Worm (Caenorhabditis elegans): ENCODE results near the gene dph-1.

The dph-1 gene

ce11 chrIII:3706586-3706985 is at the start of gene dph-1:
TSS of gene dph-1 (plus strand) at chrIII:3706886.
- TF ChIP-seq unc-62 (GFP tag; optimal IDR thresholded peaks at IDR 0.05): no peak

ce11 chrIII:3657479-3657878 is 49.2 kb upstream of the dph-1 start, which contains the start of gene C46F11.5:
TSS of gene C46F11.5 (minus strand) at chrIII:3657606.
- TF ChIP-seq unc-62 (GFP tag; optimal IDR thresholded peaks at IDR 0.05): no peak

- TF ChIP-seq unc-62 (GFP tag; optimal IDR thresholded peaks at IDR 0.05): no peak
Observed at ce11 chrIII:3664224-3664623, 42.5 kb upstream of the dph-1 start, which contains the start of gene C46F11.4. TSS of gene C46F11.4 (minus strand) at chrIII:3664304.

DNA sequence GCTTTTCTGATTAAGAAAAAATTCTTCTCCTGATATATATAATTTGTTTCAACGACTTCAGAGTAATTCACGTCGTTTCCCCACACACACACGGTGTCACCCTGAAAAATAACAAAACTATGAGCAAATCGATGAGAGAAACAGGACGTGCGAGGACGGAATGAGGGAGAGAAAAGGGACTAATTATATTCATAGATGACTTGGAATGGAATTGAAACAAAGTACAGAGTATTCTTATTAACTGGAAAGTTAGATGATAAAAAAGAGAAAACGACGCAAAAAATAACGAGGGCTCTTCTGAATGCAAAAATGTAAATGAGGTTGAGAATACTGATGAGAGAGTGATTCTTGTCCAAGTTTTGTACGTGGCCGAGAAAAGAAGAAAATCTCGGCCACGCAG is 36.4 kb upstream of the dph-1 start, which contains the start of gene C46F11.6:
TSS of gene C46F11.6 (minus strand) at position 101 of the 400 bp plus-strand sequence.
- TF ChIP-seq unc-62 (GFP tag; optimal IDR thresholded peaks at IDR 0.05): no peak

- no peak for TF ChIP-seq unc-62 (GFP tag; optimal IDR thresholded peaks at IDR 0.05)
Observed at ce11 chrIII:3670984-3671383, 35.7 kb upstream of the dph-1 start.

DNA sequence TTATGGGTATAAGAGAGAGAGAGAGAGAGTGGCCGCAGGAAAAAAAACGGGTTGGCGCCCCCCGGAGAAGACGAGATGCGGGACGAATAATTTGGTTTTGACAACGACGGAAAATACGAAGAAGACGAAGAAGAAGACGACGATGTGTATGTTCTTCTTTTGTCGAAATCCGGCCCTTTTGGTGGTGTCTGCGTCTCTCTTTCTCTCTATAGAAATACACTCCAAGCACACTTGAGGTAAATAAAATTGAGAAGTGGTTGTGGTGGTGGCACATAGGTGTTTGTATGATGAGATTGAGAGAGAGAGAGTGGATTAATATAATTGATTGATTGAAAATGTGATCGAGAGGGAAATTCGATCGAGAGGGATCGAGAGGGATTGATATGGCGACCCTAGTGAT is 33.8 kb upstream of the dph-1 start:
- TF ChIP-seq unc-62 (GFP tag; optimal IDR thresholded peaks at IDR 0.05): no peak

ce11 chrIII:3674149-3674548 is 32.5 kb upstream of the dph-1 start:
- no peak for TF ChIP-seq unc-62 (GFP tag; optimal IDR thresholded peaks at IDR 0.05)

- TF ChIP-seq unc-62 (GFP tag; optimal IDR thresholded peaks at IDR 0.05): no peak
Observed at ce11 chrIII:3675480-3675879, 31.2 kb upstream of the dph-1 start.

ce11 chrIII:3677378-3677777 is 29.3 kb upstream of the dph-1 start:
- TF ChIP-seq unc-62 (GFP tag; optimal IDR thresholded peaks at IDR 0.05): no peak

ce11 chrIII:3679083-3679482 is 27.6 kb upstream of the dph-1 start:
- no peak for TF ChIP-seq unc-62 (GFP tag; optimal IDR thresholded peaks at IDR 0.05)

ce11 chrIII:3681351-3681938 is 25.2 kb upstream of the dph-1 start:
- TF ChIP-seq unc-62 (GFP tag; optimal IDR thresholded peaks at IDR 0.05): no peak

DNA sequence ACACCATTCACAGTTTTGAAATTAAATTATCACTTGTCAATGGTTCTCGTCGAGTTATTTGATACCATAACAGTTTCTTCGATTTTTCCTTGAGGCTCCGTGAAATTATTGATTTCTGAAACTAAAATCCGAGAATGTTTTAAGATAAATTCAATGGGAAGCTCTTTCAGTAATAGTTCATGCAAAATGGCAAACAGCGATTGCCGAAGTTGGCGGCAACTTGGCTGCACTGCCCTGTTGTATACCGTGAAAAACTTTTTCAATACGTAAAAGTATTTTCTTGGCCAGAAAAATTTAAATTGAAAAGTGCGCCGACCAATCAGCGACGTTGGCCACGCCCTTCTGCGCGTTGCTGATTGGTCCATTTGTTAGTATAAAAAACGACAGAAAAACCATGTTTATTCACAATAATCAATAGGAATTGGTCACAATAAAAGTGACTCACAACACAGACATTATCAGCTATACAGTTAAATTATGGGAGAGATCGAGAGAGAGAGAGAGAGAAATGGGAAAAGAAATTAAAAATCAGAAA is 23.8 kb upstream of the dph-1 start:
- no peak for TF ChIP-seq unc-62 (GFP tag; optimal IDR thresholded peaks at IDR 0.05)

ce11 chrIII:3692516-3692915 is 14.2 kb upstream of the dph-1 start:
- TF ChIP-seq unc-62 (GFP tag; optimal IDR thresholded peaks at IDR 0.05): no peak

DNA sequence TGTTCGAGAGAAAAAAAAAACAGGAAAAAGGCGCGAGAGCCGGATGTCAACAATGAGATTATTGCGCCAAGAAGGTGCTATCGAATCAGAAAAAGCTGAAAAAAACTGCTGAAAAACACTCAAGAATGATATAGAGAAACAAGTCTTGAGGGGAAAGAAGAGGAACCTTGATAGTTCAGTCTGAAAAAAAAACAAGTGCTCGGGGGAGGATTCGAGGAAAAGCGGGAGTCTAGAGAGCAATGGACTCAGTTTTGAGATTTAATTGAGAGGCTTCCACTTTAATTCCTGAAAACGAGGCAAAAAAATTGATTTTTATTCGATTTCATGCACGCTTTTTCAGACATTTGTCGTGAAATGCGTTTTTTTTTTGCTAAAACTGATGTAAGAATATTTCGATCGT is 12.1 kb upstream of the dph-1 start, which contains the start of gene npr-15:
TSS of gene npr-15 (minus strand) at position 101 of the 400 bp plus-strand sequence.
- no peak for TF ChIP-seq unc-62 (GFP tag; optimal IDR thresholded peaks at IDR 0.05)

- no peak for TF ChIP-seq unc-62 (GFP tag; optimal IDR thresholded peaks at IDR 0.05)
Observed at ce11 chrIII:3698366-3698765, 8.3 kb upstream of the dph-1 start.

- TF ChIP-seq unc-62 (GFP tag; optimal IDR thresholded peaks at IDR 0.05): no peak
Observed at ce11 chrIII:3699275-3699674, 7.4 kb upstream of the dph-1 start, which contains the start of gene cyn-9. TSS of gene cyn-9 (minus strand) at chrIII:3699640.

Data from whole organism, dauer.